Worm (Caenorhabditis elegans) whole organism, L4 larva: Measurements from ENCODE around the gene inx-11.

Experiments
- D1046.2 ChIP-seq: fragments of 200-800 bp; sonication (Bioruptor generic); IDR thresholded peaks from 2 replicates; pipeline ENCODE4 v1.3.6; 2022; ENCODE audit warnings: missing genetic modification characterization, missing compliant biosample characterization
- F10B5.3 ChIP-seq: sonication (generic microtip); optimal IDR thresholded peaks from 2 replicates; lab custom pipeline; 2016; ENCODE audit warnings: mild to moderate bottlenecking, missing genetic modification characterization, missing compliant biosample characterization
- F26F4.8 ChIP-seq: fragments of 200-800 bp; sonication (Bioruptor generic); conservative IDR thresholded peaks from 2 replicates; pipeline ENCODE4 v1.3.6; 2022; ENCODE audit warnings: missing genetic modification characterization, missing compliant biosample characterization
- F37D6.2 ChIP-seq: sonication (generic microtip); optimal IDR thresholded peaks from 2 replicates; lab custom pipeline; 2016; ENCODE audit warnings: mild to moderate bottlenecking, missing genetic modification characterization, missing compliant biosample characterization
- Y105C5A.15 ChIP-seq: fragments of 200-800 bp; sonication (Bioruptor generic); IDR thresholded peaks from 2 replicates; pipeline ENCODE4 v1.3.6; 2022; ENCODE audit warnings: missing genetic modification characterization, missing compliant biosample characterization
- Y5F2A.4 ChIP-seq: fragments of 200-800 bp; sonication (Bioruptor generic); optimal IDR thresholded peaks from 2 replicates; lab custom pipeline; 2018; ENCODE audit warnings: mild to moderate bottlenecking, missing genetic modification characterization, missing compliant biosample characterization
- Y75B8A.6 ChIP-seq: fragments of 200-800 bp; sonication (Bioruptor generic); IDR thresholded peaks from 2 replicates; pipeline ENCODE4 v1.3.6; 2022; ENCODE audit warnings: missing genetic modification reagents, missing genetic modification characterization, missing compliant biosample characterization
- ZK337.2 ChIP-seq: fragments of 200-800 bp; sonication (Bioruptor generic); IDR thresholded peaks from 2 replicates; pipeline ENCODE4 v1.3.6; 2022; ENCODE audit warnings: missing genetic modification reagents, missing genetic modification characterization, missing compliant biosample characterization
- ama-1 ChIP-seq: fragments of 150-350 bp; optimal IDR thresholded peaks from 2 replicates; lab custom pipeline; 2014; ENCODE audit warnings: inconsistent platforms, mixed read lengths
- ceh-20 ChIP-seq: fragments of 200-800 bp; sonication (Bioruptor generic); IDR thresholded peaks from 2 replicates; pipeline ENCODE4 v1.3.6; 2022; ENCODE audit warnings: missing genetic modification reagents, missing genetic modification characterization, missing compliant biosample characterization
- ceh-28 ChIP-seq: fragments of 150-350 bp; optimal IDR thresholded peaks from 2 replicates; lab custom pipeline; 2014; ENCODE audit warnings: missing biosample characterization, missing genetic modification reagents, missing genetic modification characterization
- ceh-32 ChIP-seq: sonication (generic microtip); optimal IDR thresholded peaks from 2 replicates; lab custom pipeline; 2016; ENCODE audit warnings: mild to moderate bottlenecking, missing genetic modification characterization, missing compliant biosample characterization; ENCODE audit not compliant: poor library complexity
- cey-2 ChIP-seq: sonication (generic microtip); optimal IDR thresholded peaks from 3 replicates; lab custom pipeline; 2017; ENCODE audit warnings: missing genetic modification characterization, mild to moderate bottlenecking, missing compliant biosample characterization, antibody characterized with exemption, borderline replicate concordance; ENCODE audit not compliant: insufficient read depth
- daf-12 ChIP-seq: fragments of 150-350 bp; optimal IDR thresholded peaks from 2 replicates; lab custom pipeline; 2014; ENCODE audit warnings: missing biosample characterization, missing genetic modification reagents, missing genetic modification characterization
- daf-16 ChIP-seq, 3 experiments: sonication (generic microtip); optimal IDR thresholded peaks; 2 replicates each; lab custom pipeline; 2016 to 2017; ENCODE audit warnings: missing genetic modification characterization in 3 of 3, missing genetic modification reagents in 3 of 3, mild to moderate bottlenecking in 2 of 3, missing compliant biosample characterization in 2 of 3, missing biosample characterization in 1 of 3, moderate library complexity in 1 of 3
- dmd-6 ChIP-seq: fragments of 200-800 bp; sonication (Bioruptor generic); IDR thresholded peaks from 2 replicates; pipeline ENCODE4 v1.3.6; 2022; ENCODE audit warnings: missing genetic modification reagents, missing genetic modification characterization, missing compliant biosample characterization
- dmd-8 ChIP-seq: fragments of 200-800 bp; sonication (Bioruptor generic); IDR thresholded peaks from 2 replicates; pipeline ENCODE4 v1.3.6; 2022; ENCODE audit warnings: missing genetic modification characterization, missing compliant biosample characterization
- fkh-10 ChIP-seq: fragments of 150-350 bp; optimal IDR thresholded peaks from 2 replicates; lab custom pipeline; 2014; ENCODE audit warnings: missing biosample characterization, missing genetic modification reagents, missing genetic modification characterization
- hlh-11 ChIP-seq: fragments of 200-800 bp; sonication (Bioruptor generic); optimal IDR thresholded peaks from 2 replicates; lab custom pipeline; 2018; ENCODE audit warnings: mild to moderate bottlenecking, missing genetic modification characterization, missing compliant biosample characterization
- hlh-30 ChIP-seq: sonication (generic microtip); optimal IDR thresholded peaks from 2 replicates; lab custom pipeline; 2017; ENCODE audit warnings: antibody characterized with exemption, mild to moderate bottlenecking, missing genetic modification characterization, missing compliant biosample characterization; ENCODE audit not compliant: insufficient read depth
- hmg-1.1 ChIP-seq: fragments of 200-800 bp; sonication (Bioruptor generic); IDR thresholded peaks from 2 replicates; pipeline ENCODE4 v1.3.6; 2022; ENCODE audit warnings: missing genetic modification reagents, missing genetic modification characterization, missing compliant biosample characterization
- lim-7 ChIP-seq: fragments of 200-800 bp; sonication (Bioruptor generic); IDR thresholded peaks from 2 replicates; pipeline ENCODE4 v1.3.6; 2022; ENCODE audit warnings: missing genetic modification characterization, missing compliant biosample characterization
- lin-38 ChIP-seq: fragments of 200-800 bp; sonication (Bioruptor generic); IDR thresholded peaks from 2 replicates; pipeline ENCODE4 v1.3.6; 2022; ENCODE audit warnings: missing genetic modification reagents, missing genetic modification characterization, missing compliant biosample characterization
- lir-3 ChIP-seq: sonication (generic microtip); optimal IDR thresholded peaks from 2 replicates; lab custom pipeline; 2016; ENCODE audit warnings: mild to moderate bottlenecking, missing genetic modification characterization, missing compliant biosample characterization
- lsy-2 ChIP-seq, 2 experiments: fragments of 150-350 bp in 1 of 2; sonication (generic microtip) in 1 of 2; optimal IDR thresholded peaks; 2 replicates each; lab custom pipeline; 2014 to 2017; ENCODE audit warnings: missing biosample characterization in 2 of 2, missing genetic modification characterization in 2 of 2
- madf-5 ChIP-seq, 2 experiments: fragments of 200-800 bp; sonication (Bioruptor generic); IDR thresholded peaks; 2 replicates each; pipeline ENCODE4 v1.3.6; 2022; ENCODE audit warnings: missing compliant biosample characterization in 2 of 2, missing genetic modification characterization in 2 of 2
- mdl-1 ChIP-seq, 2 experiments: fragments of 150-350 bp in 1 of 2; sonication (generic microtip) in 1 of 2; optimal IDR thresholded peaks; 2 replicates each; lab custom pipeline; 2014 to 2017; ENCODE audit warnings: missing biosample characterization in 2 of 2, missing genetic modification characterization in 2 of 2
- mep-1 ChIP-seq: fragments of 150-350 bp; sonication (generic microtip); optimal IDR thresholded peaks from 3 replicates; lab custom pipeline; 2014; ENCODE audit warnings: missing biosample characterization, missing genetic modification characterization
- mes-2 ChIP-seq: sonication (generic microtip); optimal IDR thresholded peaks from 2 replicates; lab custom pipeline; 2016; ENCODE audit warnings: missing genotype, mild to moderate bottlenecking, missing genetic modification characterization, missing compliant biosample characterization; ENCODE audit not compliant: poor library complexity, severe bottlenecking
- mxl-2 ChIP-seq: fragments of 200-800 bp; sonication (Bioruptor generic); conservative IDR thresholded peaks from 2 replicates; pipeline ENCODE4 v1.3.6; 2022; ENCODE audit warnings: missing genetic modification reagents, missing genetic modification characterization, missing compliant biosample characterization
- nhr-10 ChIP-seq: fragments of 150-350 bp; optimal IDR thresholded peaks from 2 replicates; lab custom pipeline; 2014; ENCODE audit warnings: missing biosample characterization, missing genetic modification characterization
- nhr-102 ChIP-seq: sonication (generic microtip); optimal IDR thresholded peaks from 2 replicates; lab custom pipeline; 2016; ENCODE audit warnings: mild to moderate bottlenecking, missing genetic modification characterization, moderate library complexity, missing compliant biosample characterization
- nhr-111 ChIP-seq: fragments of 200-800 bp; sonication (Bioruptor generic); optimal IDR thresholded peaks from 2 replicates; lab custom pipeline; 2018; ENCODE audit warnings: mild to moderate bottlenecking, missing genetic modification characterization, missing compliant biosample characterization
- nhr-25 ChIP-seq: sonication (generic microtip); optimal IDR thresholded peaks from 2 replicates; lab custom pipeline; 2017; ENCODE audit warnings: missing genetic modification characterization, mild to moderate bottlenecking, missing compliant biosample characterization, antibody characterized with exemption, moderate library complexity, borderline replicate concordance; ENCODE audit not compliant: insufficient read depth
- nhr-28 ChIP-seq: fragments of 150-350 bp; optimal IDR thresholded peaks from 2 replicates; lab custom pipeline; 2014; ENCODE audit warnings: missing biosample characterization, missing genetic modification characterization
- nhr-42 ChIP-seq: fragments of 200-800 bp; sonication (Bioruptor generic); IDR thresholded peaks from 2 replicates; pipeline ENCODE4 v1.3.6; 2022; ENCODE audit warnings: missing genetic modification characterization, missing compliant biosample characterization
- nhr-48 ChIP-seq: sonication (generic microtip); optimal IDR thresholded peaks from 2 replicates; lab custom pipeline; 2016; ENCODE audit warnings: mild to moderate bottlenecking, missing genetic modification characterization, missing compliant biosample characterization
- nhr-6 ChIP-seq: fragments of 150-350 bp; optimal IDR thresholded peaks from 2 replicates; lab custom pipeline; 2014; ENCODE audit warnings: missing biosample characterization, missing genetic modification characterization
- pha-4 ChIP-seq, 2 experiments: fragments of 150-350 bp in 1 of 2; fragments of 200-800 bp in 1 of 2; sonication (Bioruptor generic) in 1 of 2; IDR thresholded peaks in 1 of 2; optimal IDR thresholded peaks in 1 of 2; 2 replicates each; pipeline versions ENCODE4 v1.3.6 to Lab custom; 2014 to 2022; ENCODE audit warnings: missing genetic modification characterization in 2 of 2, missing genetic modification reagents in 2 of 2, missing biosample characterization in 1 of 2, missing compliant biosample characterization in 1 of 2
- rbr-2 ChIP-seq: sonication (generic microtip); optimal IDR thresholded peaks from 2 replicates; lab custom pipeline; 2016; ENCODE audit warnings: missing genotype, missing genetic modification characterization, missing compliant biosample characterization
- saeg-2 ChIP-seq: fragments of 200-800 bp; sonication (Bioruptor generic); IDR thresholded peaks from 2 replicates; pipeline ENCODE4 v1.3.6; 2022; ENCODE audit warnings: missing genetic modification reagents, missing genetic modification characterization, missing compliant biosample characterization
- set-16 ChIP-seq: fragments of 200-800 bp; sonication (Bioruptor generic); IDR thresholded peaks from 2 replicates; pipeline ENCODE4 v1.3.6; 2022; ENCODE audit warnings: missing genetic modification reagents, missing genetic modification characterization, missing compliant biosample characterization
- snpc-1.2 ChIP-seq: fragments of 200-800 bp; sonication (Bioruptor generic); IDR thresholded peaks from 2 replicates; pipeline ENCODE4 v1.3.6; 2022; ENCODE audit warnings: missing genetic modification reagents, missing genetic modification characterization, missing compliant biosample characterization
- tag-97 ChIP-seq: fragments of 200-800 bp; sonication (Bioruptor generic); IDR thresholded peaks from 2 replicates; pipeline ENCODE4 v1.3.6; 2022; ENCODE audit warnings: missing genetic modification characterization, missing compliant biosample characterization
- zfp-2 ChIP-seq: sonication (generic microtip); optimal IDR thresholded peaks from 2 replicates; lab custom pipeline; 2016; ENCODE audit warnings: mild to moderate bottlenecking, missing genetic modification characterization, missing compliant biosample characterization
- zip-2 ChIP-seq: fragments of 150-350 bp; optimal IDR thresholded peaks from 2 replicates; lab custom pipeline; 2014; ENCODE audit warnings: missing biosample characterization, missing genetic modification characterization

inx-11 gene

DNA sequence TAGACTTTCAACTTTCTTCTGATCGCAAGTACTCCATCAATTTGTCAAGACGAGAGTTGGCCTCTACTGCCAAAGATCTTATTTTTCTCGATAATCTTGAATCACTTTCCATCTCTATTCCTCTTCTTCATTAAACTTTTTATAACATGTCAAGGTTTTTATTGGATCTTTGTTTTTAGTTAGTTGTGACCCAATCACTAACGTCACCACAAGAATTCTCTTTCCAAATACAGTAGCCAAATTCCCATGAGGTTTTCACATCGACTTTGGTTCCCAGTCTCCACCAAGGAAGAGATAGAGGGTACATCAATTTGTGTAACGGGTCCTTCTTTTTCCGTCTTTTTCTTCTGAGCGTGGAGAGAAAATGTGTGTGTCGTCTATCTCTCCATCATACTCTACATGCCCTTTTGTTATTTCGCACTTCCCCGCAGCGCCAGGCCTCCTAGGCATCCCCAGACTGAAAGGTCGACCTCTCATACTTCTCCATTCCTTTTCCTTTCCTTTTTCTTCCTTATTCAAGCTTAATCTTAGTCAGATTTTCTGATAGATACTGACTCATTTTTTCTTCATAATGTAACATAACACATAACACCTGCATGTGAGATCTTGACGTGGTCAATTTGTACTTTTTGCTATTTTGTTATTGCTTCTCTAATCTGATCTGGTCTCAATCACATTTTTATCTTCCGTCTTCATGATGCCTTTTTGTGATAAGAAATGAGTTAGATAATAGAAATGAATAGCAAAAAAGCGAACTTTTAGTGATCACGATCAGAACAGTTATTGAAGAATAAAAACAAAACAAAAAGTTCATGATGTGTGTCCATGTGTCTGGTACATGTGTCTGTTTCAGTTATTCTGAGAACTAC is 52.2 kb downstream of the inx-11 start (continued):
- TF ChIP-seq mes-2 (tag; lab: Kevin White, UChicago) (peak; percentile 8), dmd-8 (GFP tag; lab: Robert Waterston, UW) (no peak), D1046.2 (GFP tag; lab: Robert Waterston, UW) (no peak), ceh-28 (tag; lab: Kevin White, UChicago) (no peak), F37D6.2 (no peak), lim-7 (GFP tag; lab: Robert Waterston, UW) (no peak), F26F4.8 (GFP tag; lab: Robert Waterston, UW) (no peak), ceh-32 (tag; lab: Kevin White, UChicago) (no peak), rbr-2 (tag; lab: Kevin White, UChicago) (no peak), mep-1 (peak; percentile 53), nhr-6 (peak; percentile 23), lin-38 (GFP tag; lab: Robert Waterston, UW) (no peak), nhr-42 (GFP tag; lab: Robert Waterston, UW) (no peak), nhr-25 (tag; lab: Kevin White, UChicago) (no peak), mxl-2 (GFP tag; lab: Robert Waterston, UW) (no peak), nhr-111 (no peak), pha-4 (GFP tag; IDR thresholded peaks at IDR 0.05; lab: Robert Waterston, UW) (no peak), pha-4 (tag; optimal IDR thresholded peaks at IDR 0.05; lab: Kevin White, UChicago) (no peak), zip-2 (no peak), dmd-6 (GFP tag; lab: Robert Waterston, UW) (no peak), lir-3 (tag; lab: Kevin White, UChicago) (no peak), hlh-30 (peak; percentile 20), zfp-2 (tag; lab: Kevin White, UChicago) (no peak), daf-12 (tag; lab: Kevin White, UChicago) (no peak), saeg-2 (GFP tag; lab: Robert Waterston, UW) (no peak), hlh-11 (tag; lab: Kevin White, UChicago) (peak; percentile 1), set-16 (GFP tag; lab: Robert Waterston, UW) (no peak), F10B5.3 (no peak), Y5F2A.4 (GFP tag; lab: Kevin White, UChicago) (no peak), Y105C5A.15 (GFP tag; lab: Robert Waterston, UW) (no peak), tag-97 (GFP tag; lab: Robert Waterston, UW) (no peak), hmg-1.1 (GFP tag; lab: Robert Waterston, UW) (peak; percentile 59; the same call in 1 of the 2 replicates), nhr-102 (tag; lab: Kevin White, UChicago) (no peak), snpc-1.2 (GFP tag; lab: Robert Waterston, UW) (no peak), daf-16 (GFP tag; optimal IDR thresholded peaks at IDR 0.05; lab: Kevin White, UChicago) (no peak), daf-16 (tag; optimal IDR thresholded peaks at IDR 0.05; lab: Kevin White, UChicago) (peak; percentile 22)

- TF ChIP-seq madf-5 (GFP tag; IDR thresholded peaks at IDR 0.05; lab: Robert Waterston, UW) (no peak), fkh-10 (GFP tag; lab: Kevin White, UChicago) (no peak), nhr-42 (GFP tag; lab: Robert Waterston, UW) (no peak), nhr-48 (tag; lab: Kevin White, UChicago) (no peak), Y75B8A.6 (GFP tag; lab: Robert Waterston, UW) (no peak), Y5F2A.4 (GFP tag; lab: Kevin White, UChicago) (no peak), rbr-2 (tag; lab: Kevin White, UChicago) (peak; percentile 18), nhr-10 (tag; lab: Kevin White, UChicago) (no peak), mxl-2 (GFP tag; lab: Robert Waterston, UW) (no peak), cey-2 (tag; lab: Kevin White, UChicago) (no peak), dmd-6 (GFP tag; lab: Robert Waterston, UW) (peak; percentile 43; the same call in 1 of the 2 replicates), dmd-8 (GFP tag; lab: Robert Waterston, UW) (no peak), lsy-2 (tag; optimal IDR thresholded peaks at IDR 0.05; lab: Kevin White, UChicago) (no peak), D1046.2 (GFP tag; lab: Robert Waterston, UW) (no peak), ceh-20 (GFP tag; lab: Robert Waterston, UW) (peak; percentile 59; the same call in 1 of the 2 replicates), ZK337.2 (GFP tag; lab: Robert Waterston, UW) (no peak), hlh-11 (tag; lab: Kevin White, UChicago) (peak; percentile 33), ama-1 (lab: Kevin White, UChicago) (peak; percentile 63), nhr-28 (tag; lab: Kevin White, UChicago) (no peak), mdl-1 (tag; optimal IDR thresholded peaks at IDR 0.05; lab: Kevin White, UChicago) (no peak)
Observed at ce11 chrV:12540018-12540417, 53.0 kb downstream of the inx-11 start.
